Fruit fly (Drosophila melanogaster): ENCODE measurements around the gene CG15412.

DNA sequence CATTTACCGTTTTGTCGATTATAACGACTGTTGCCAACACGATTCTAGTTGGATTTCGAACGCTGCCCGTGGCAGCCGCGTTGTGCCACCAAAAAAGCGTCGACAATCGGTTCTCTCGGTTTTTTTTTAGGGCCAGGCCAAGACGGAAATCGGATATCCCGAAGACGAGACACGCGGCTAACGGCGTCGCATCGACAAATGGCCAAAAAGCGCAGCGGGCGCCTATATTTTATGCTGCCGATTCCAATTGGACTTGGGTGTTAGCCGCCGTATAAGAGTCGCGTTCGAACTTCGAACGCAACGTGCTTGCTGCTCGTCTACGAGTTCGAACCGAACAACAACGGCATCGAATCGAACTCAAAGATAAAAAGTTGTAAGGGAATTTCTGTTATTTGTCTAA lies 47.2 kb upstream of the CG15412 start:
- no peak for TF ChIP-seq CTCF (optimal IDR thresholded peaks at IDR 0.05)
- no peak for TF ChIP-seq CG8478 (optimal IDR thresholded peaks at IDR 0.05)
